Fruit fly (Drosophila melanogaster) whole organism, prepupa: Measurements from ENCODE around the gene Afti.

ENCODE experiments used
- Blimp-1 ChIP-seq: fragments of 200-800 bp; sonication (Bioruptor generic); optimal IDR thresholded peaks from 3 replicates; lab custom pipeline; 2017; ENCODE audit warnings: missing biosample characterization, missing genetic modification characterization, mild to moderate bottlenecking, moderate library complexity, missing genetic modification reagents
- CG10631 ChIP-seq: fragments of 200-800 bp; sonication (Bioruptor generic); optimal IDR thresholded peaks from 2 replicates; lab custom pipeline; 2016; ENCODE audit warnings: missing biosample characterization, missing genetic modification characterization
- CG10669 ChIP-seq: fragments of 200-800 bp; sonication (Bioruptor generic); optimal IDR thresholded peaks from 3 replicates; lab custom pipeline; 2018; ENCODE audit warnings: missing biosample characterization, mild to moderate bottlenecking, missing genetic modification characterization, moderate library complexity
- CG11762 ChIP-seq: fragments of 200-800 bp; sonication (Bioruptor generic); optimal IDR thresholded peaks from 3 replicates; lab custom pipeline; 2016; ENCODE audit warnings: missing biosample characterization, missing genetic modification characterization; ENCODE audit not compliant: insufficient read depth
- CG11902 ChIP-seq: fragments of 200-800 bp; sonication (Bioruptor generic); optimal IDR thresholded peaks from 3 replicates; lab custom pipeline; 2016; ENCODE audit warnings: missing biosample characterization, missing genetic modification characterization
- CG1621 ChIP-seq: fragments of 200-800 bp; sonication (Bioruptor generic); optimal IDR thresholded peaks from 3 replicates; lab custom pipeline; 2018; ENCODE audit warnings: missing biosample characterization, mild to moderate bottlenecking, missing genetic modification characterization
- CG16779 ChIP-seq: fragments of 200-800 bp; sonication (Bioruptor generic); optimal IDR thresholded peaks from 3 replicates; lab custom pipeline; 2017; ENCODE audit warnings: missing biosample characterization, mild to moderate bottlenecking, missing genetic modification characterization
- CG3032 ChIP-seq: fragments of 200-800 bp; optimal IDR thresholded peaks from 2 replicates; lab custom pipeline; 2019; ENCODE audit warnings: missing biosample characterization, mild to moderate bottlenecking, missing genetic modification characterization, moderate library complexity
- CG34406 ChIP-seq: fragments of 200-800 bp; sonication (Bioruptor generic); optimal IDR thresholded peaks from 3 replicates; lab custom pipeline; 2016; ENCODE audit warnings: missing biosample characterization, missing genetic modification characterization
- CG4318 ChIP-seq: fragments of 200-800 bp; sonication (Bioruptor generic); optimal IDR thresholded peaks from 3 replicates; lab custom pipeline; 2017; ENCODE audit warnings: missing biosample characterization, mild to moderate bottlenecking, missing genetic modification characterization
- CG6163 ChIP-seq: fragments of 200-800 bp; sonication (Bioruptor generic); IDR thresholded peaks from 3 replicates; pipeline ENCODE4 v1.3.6; 2022; ENCODE audit warnings: missing biosample characterization, missing genetic modification characterization
- CG6276 ChIP-seq: fragments of 200-800 bp; sonication (Bioruptor generic); optimal IDR thresholded peaks from 2 replicates; lab custom pipeline; 2017; ENCODE audit warnings: missing biosample characterization, mild to moderate bottlenecking, missing genetic modification characterization
- CG6792 ChIP-seq: fragments of 200-800 bp; sonication (Bioruptor generic); optimal IDR thresholded peaks from 3 replicates; lab custom pipeline; 2016; ENCODE audit warnings: missing biosample characterization, missing genetic modification characterization
- CG6854 ChIP-seq: fragments of 200-800 bp; sonication (Bioruptor generic); optimal IDR thresholded peaks from 2 replicates; lab custom pipeline; 2017; ENCODE audit warnings: missing biosample characterization, mild to moderate bottlenecking, missing genetic modification characterization
- CG8319 ChIP-seq: fragments of 200-800 bp; sonication (Bioruptor generic); optimal IDR thresholded peaks from 3 replicates; lab custom pipeline; 2016; ENCODE audit warnings: missing biosample characterization, missing genetic modification characterization
- CG8632 ChIP-seq: fragments of 200-800 bp; sonication (Bioruptor generic); optimal IDR thresholded peaks from 3 replicates; lab custom pipeline; 2016; ENCODE audit warnings: missing biosample characterization, missing genetic modification characterization
- CG9139 ChIP-seq: fragments of 200-800 bp; sonication (Bioruptor generic); optimal IDR thresholded peaks from 3 replicates; lab custom pipeline; 2017; ENCODE audit warnings: missing biosample characterization, mild to moderate bottlenecking, missing genetic modification characterization
- Eip75B ChIP-seq: fragments of 200-800 bp; sonication (Bioruptor generic); optimal IDR thresholded peaks from 3 replicates; lab custom pipeline; 2016; ENCODE audit warnings: missing biosample characterization, missing genetic modification characterization
- Eip78C ChIP-seq: fragments of 200-800 bp; sonication (Bioruptor generic); peaks from one replicate; lab custom pipeline; 2016; ENCODE audit warnings: missing biosample characterization, missing genetic modification characterization
- Eip93F ChIP-seq: fragments of 200-800 bp; sonication (Bioruptor generic); optimal IDR thresholded peaks from 2 replicates; lab custom pipeline; 2016; ENCODE audit warnings: missing biosample characterization, mild to moderate bottlenecking, missing genetic modification characterization
- Ets21C ChIP-seq: fragments of 200-800 bp; sonication (Bioruptor generic); optimal IDR thresholded peaks from 3 replicates; lab custom pipeline; 2016; ENCODE audit warnings: missing biosample characterization, missing genetic modification characterization
- Ets96B ChIP-seq: fragments of 200-800 bp; optimal IDR thresholded peaks from 2 replicates; lab custom pipeline; 2019; ENCODE audit warnings: missing biosample characterization, mild to moderate bottlenecking, missing genetic modification characterization, moderate library complexity
- Gug ChIP-seq: fragments of 200-800 bp; sonication (Bioruptor generic); IDR thresholded peaks from 2 replicates; pipeline ENCODE4 v1.3.6; 2022; ENCODE audit warnings: missing biosample characterization, missing genetic modification characterization
- Hr39 ChIP-seq: fragments of 200-800 bp; sonication (Bioruptor generic); optimal IDR thresholded peaks from 2 replicates; lab custom pipeline; 2016; ENCODE audit warnings: missing biosample characterization, missing genetic modification characterization
- OdsH ChIP-seq: fragments of 200-800 bp; sonication (Bioruptor generic); optimal IDR thresholded peaks from 3 replicates; lab custom pipeline; 2016; ENCODE audit warnings: missing biosample characterization, missing genetic modification characterization
- Smox ChIP-seq: fragments of 200-800 bp; sonication (Bioruptor generic); optimal IDR thresholded peaks from 3 replicates; lab custom pipeline; 2016; ENCODE audit warnings: missing biosample characterization, missing genetic modification characterization
- Sox102F ChIP-seq: fragments of 200-800 bp; sonication (Bioruptor generic); optimal IDR thresholded peaks from 2 replicates; lab custom pipeline; 2016; ENCODE audit warnings: missing biosample characterization, mild to moderate bottlenecking, missing genetic modification characterization
- Sox14 ChIP-seq: fragments of 200-800 bp; sonication (Bioruptor generic); optimal IDR thresholded peaks from 3 replicates; lab custom pipeline; 2016; ENCODE audit warnings: missing biosample characterization, missing genetic modification characterization
- Sox15 ChIP-seq: fragments of 200-800 bp; sonication (Bioruptor generic); optimal IDR thresholded peaks from 3 replicates; lab custom pipeline; 2016; ENCODE audit warnings: missing biosample characterization, missing genetic modification characterization
- achi ChIP-seq: fragments of 200-800 bp; sonication (Bioruptor generic); optimal IDR thresholded peaks from 3 replicates; lab custom pipeline; 2016; ENCODE audit warnings: missing biosample characterization, missing genetic modification characterization
- acj6 ChIP-seq: fragments of 200-800 bp; sonication (Bioruptor generic); optimal IDR thresholded peaks from 3 replicates; lab custom pipeline; 2016; ENCODE audit warnings: missing biosample characterization, missing genetic modification characterization
- cyc ChIP-seq: fragments of 200-800 bp; sonication (Bioruptor generic); optimal IDR thresholded peaks from 3 replicates; lab custom pipeline; 2016; ENCODE audit warnings: missing biosample characterization, missing genetic modification characterization
- dac ChIP-seq: fragments of 200-800 bp; sonication (Bioruptor generic); optimal IDR thresholded peaks from 2 replicates; lab custom pipeline; 2017; ENCODE audit warnings: missing biosample characterization, mild to moderate bottlenecking, missing genetic modification characterization
- dsx ChIP-seq: fragments of 200-800 bp; optimal IDR thresholded peaks from 3 replicates; lab custom pipeline; 2019; ENCODE audit warnings: missing biosample characterization, mild to moderate bottlenecking, missing genetic modification characterization, moderate library complexity; ENCODE audit not compliant: poor library complexity, severe bottlenecking
- eg ChIP-seq: fragments of 200-800 bp; sonication (Bioruptor generic); IDR thresholded peaks from 3 replicates; pipeline ENCODE4 v1.3.6; 2022; ENCODE audit warnings: missing biosample characterization, missing genetic modification characterization
- esn ChIP-seq: fragments of 200-800 bp; sonication (Bioruptor generic); optimal IDR thresholded peaks from 2 replicates; lab custom pipeline; 2016; ENCODE audit warnings: missing biosample characterization, mild to moderate bottlenecking, missing genetic modification characterization, moderate library complexity
- fd59A ChIP-seq: fragments of 200-800 bp; sonication (Bioruptor generic); optimal IDR thresholded peaks from 2 replicates; lab custom pipeline; 2017; ENCODE audit warnings: missing biosample characterization, mild to moderate bottlenecking, missing genetic modification characterization, missing genetic modification reagents
- fkh ChIP-seq: fragments of 200-800 bp; sonication (Bioruptor generic); optimal IDR thresholded peaks from 3 replicates; lab custom pipeline; 2017; ENCODE audit warnings: missing biosample characterization, mild to moderate bottlenecking, missing genetic modification characterization, moderate library complexity
- lz ChIP-seq: fragments of 200-800 bp; sonication (Bioruptor generic); optimal IDR thresholded peaks from 3 replicates; lab custom pipeline; 2016; ENCODE audit warnings: missing biosample characterization, missing genetic modification characterization
- net ChIP-seq: fragments of 200-800 bp; sonication (Bioruptor generic); optimal IDR thresholded peaks from 3 replicates; lab custom pipeline; 2016; ENCODE audit warnings: missing biosample characterization, missing genetic modification characterization
- pdm3 ChIP-seq: fragments of 200-800 bp; sonication (Bioruptor generic); optimal IDR thresholded peaks from 3 replicates; lab custom pipeline; 2016; ENCODE audit warnings: missing biosample characterization, missing genetic modification characterization
- salr ChIP-seq, 2 experiments: fragments of 200-800 bp; sonication (Bioruptor generic); optimal IDR thresholded peaks; 3 replicates each; lab custom pipeline; 2016 to 2018; ENCODE audit warnings: missing biosample characterization in 2 of 2, missing genetic modification characterization in 2 of 2, mild to moderate bottlenecking in 1 of 2
- spab ChIP-seq: fragments of 200-800 bp; sonication (Bioruptor generic); optimal IDR thresholded peaks from 2 replicates; lab custom pipeline; 2017; ENCODE audit warnings: missing biosample characterization, mild to moderate bottlenecking, missing genetic modification characterization, missing genetic modification reagents
- svp ChIP-seq: fragments of 200-800 bp; sonication (Bioruptor generic); peaks from one replicate; lab custom pipeline; 2016; ENCODE audit warnings: missing biosample characterization, missing genetic modification characterization
- topi ChIP-seq: fragments of 200-800 bp; sonication (Bioruptor generic); optimal IDR thresholded peaks from 3 replicates; lab custom pipeline; 2016; ENCODE audit warnings: missing biosample characterization, missing genetic modification characterization
- vri ChIP-seq: fragments of 200-800 bp; sonication (Bioruptor generic); optimal IDR thresholded peaks from 3 replicates; lab custom pipeline; 2016; ENCODE audit warnings: missing biosample characterization, mild to moderate bottlenecking, missing genetic modification characterization

Gene Afti

dm6 chr3R:14330654-14331053, 4.2 kb upstream of the Afti start:
- TF ChIP-seq CG6163 (GFP tag; lab: Robert Waterston, UW) (0 out of 3 replicates have a peak, but pooled peaks have one; percentile 12), dsx (GFP tag; lab: Kevin White, UChicago) (peak; percentile 67), fd59A (GFP tag; lab: Kevin White, UChicago) (no peak)

dm6 chr3R:14329549-14329948, 3.1 kb upstream of the Afti start:
- TF ChIP-seq Blimp-1 (GFP tag; lab: Kevin White, UChicago) (no peak), Eip93F (GFP tag; lab: Kevin White, UChicago) (no peak), Eip78C (GFP tag; lab: Kevin White, UChicago) (peak; percentile 15), salr (GFP tag; optimal IDR thresholded peaks at IDR 0.05; lab: Kevin White, UChicago) (no peak)

dm6 chr3R:14327472-14328104, 1.1 kb upstream of the Afti start, which contains the start of gene spn-B:
TSS of gene spn-B (plus strand) at chr3R:14328051.
- peak; percentile 54 for TF ChIP-seq Sox15 (GFP tag; lab: Kevin White, UChicago)
- TF ChIP-seq CG10669 (GFP tag; lab: Kevin White, UChicago): peak; percentile 72
- TF ChIP-seq OdsH (GFP tag; lab: Kevin White, UChicago): peak; percentile 75
- peak; percentile 73 for TF ChIP-seq Ets96B
- peak; percentile 65 for TF ChIP-seq CG3032 (tag; lab: Kevin White, UChicago)
- TF ChIP-seq CG8319 (GFP tag; lab: Kevin White, UChicago): peak; percentile 66
- no peak for TF ChIP-seq CG6854 (GFP tag; lab: Kevin White, UChicago)
- no peak for TF ChIP-seq CG16779 (tag; lab: Kevin White, UChicago)
- peak; percentile 73 for TF ChIP-seq cyc (GFP tag; lab: Kevin White, UChicago)
- no peak for TF ChIP-seq CG4318
- peak; percentile 87 for TF ChIP-seq Sox102F (GFP tag; lab: Kevin White, UChicago)
- TF ChIP-seq vri (GFP tag; lab: Kevin White, UChicago): peak; percentile 80
- peak; percentile 79 for TF ChIP-seq Sox14 (GFP tag; lab: Kevin White, UChicago)
- peak; percentile 15 for TF ChIP-seq fd59A (GFP tag; lab: Kevin White, UChicago)
- TF ChIP-seq fkh: peak; percentile 75
- peak; percentile 8 to 44 for TF ChIP-seq salr (GFP tag; optimal IDR thresholded peaks at IDR 0.05; lab: Kevin White, UChicago)
- peak; percentile 59 for TF ChIP-seq dsx (GFP tag; lab: Kevin White, UChicago)
- no peak for TF ChIP-seq svp (GFP tag; lab: Kevin White, UChicago)
- TF ChIP-seq Hr39 (GFP tag; lab: Kevin White, UChicago): peak; percentile 74
- peak; percentile 59; the same call in 1 of the 2 replicates for TF ChIP-seq Gug (GFP tag; lab: Robert Waterston, UW)
- peak; percentile 81 for TF ChIP-seq pdm3 (GFP tag; lab: Kevin White, UChicago)
- TF ChIP-seq CG1621: peak; percentile 70
- TF ChIP-seq CG9139 (GFP tag; lab: Kevin White, UChicago): no peak
- TF ChIP-seq esn: peak; percentile 89
- peak; percentile 80 for TF ChIP-seq CG6792 (GFP tag; lab: Kevin White, UChicago)
- peak; percentile 74 for TF ChIP-seq CG8632 (GFP tag; lab: Kevin White, UChicago)
- TF ChIP-seq CG11762 (GFP tag; lab: Kevin White, UChicago): peak; percentile 47
- peak; percentile 82 for TF ChIP-seq eg
- TF ChIP-seq CG6276: no peak
- peak; percentile 37 for TF ChIP-seq CG11902
- peak; percentile 66 for TF ChIP-seq Ets21C (GFP tag; lab: Kevin White, UChicago)
- TF ChIP-seq achi (GFP tag; lab: Kevin White, UChicago): peak; percentile 78
- peak; percentile 95 for TF ChIP-seq Eip78C (GFP tag; lab: Kevin White, UChicago)
- peak; percentile 73 for TF ChIP-seq acj6 (GFP tag; lab: Kevin White, UChicago)
- TF ChIP-seq Smox: peak; percentile 86
- TF ChIP-seq dac (GFP tag; lab: Kevin White, UChicago): no peak
- TF ChIP-seq CG34406: peak; percentile 68
- peak; percentile 85 for TF ChIP-seq lz (GFP tag; lab: Kevin White, UChicago)
- TF ChIP-seq spab: peak; percentile 56
- TF ChIP-seq CG6163 (GFP tag; lab: Robert Waterston, UW): peak; percentile 71; the same call in 2 of the 3 replicates
- peak; percentile 79 for TF ChIP-seq net (GFP tag; lab: Kevin White, UChicago)
- TF ChIP-seq Eip75B (GFP tag; lab: Kevin White, UChicago): peak; percentile 86
- TF ChIP-seq topi (GFP tag; lab: Kevin White, UChicago): peak; percentile 83
- peak; percentile 71 for TF ChIP-seq CG10631
